Worm (Caenorhabditis elegans): Measurements from ENCODE around the gene pup-2.

- TF ChIP-seq W03F9.2 (tag; optimal IDR thresholded peaks at IDR 0.05) (no peak), him-1 (tag; optimal IDR thresholded peaks at IDR 0.05) (no peak)
Observed at ce11 chrIII:5155393-5155792, 30.3 kb upstream of the pup-2 start.
